Worm (Caenorhabditis elegans): Measurements from ENCODE around the gene nhx-5.

- TF ChIP-seq alr-1 (tag; optimal IDR thresholded peaks at IDR 0.05; ENCODE audit: borderline replicate concordance): no peak
- no peak for TF ChIP-seq fkh-4 (tag; optimal IDR thresholded peaks at IDR 0.05; ENCODE audit: borderline replicate concordance)
- no peak for TF ChIP-seq lin-15B (tag; optimal IDR thresholded peaks at IDR 0.05)
These were observed 18.1 kb downstream of the nhx-5 start for ce11 chrX:10594701-10595421.
